Worm (Caenorhabditis elegans): ENCODE data around the gene F27D9.12.

The F27D9.12 gene

ce11 chrX:7607982-7608381 lies 48.8 kb downstream of the F27D9.12 start, which contains the start of gene twk-17:
twk-17 (minus strand) TSS chrX:7608082.
- TF ChIP-seq snpc-4 (tag; optimal IDR thresholded peaks at IDR 0.05) (no peak), ceh-16 (tag; optimal IDR thresholded peaks at IDR 0.05) (no peak), unc-62 (GFP tag; optimal IDR thresholded peaks at IDR 0.05) (no peak), nhr-11 (tag; optimal IDR thresholded peaks at IDR 0.05) (no peak), ztf-4 (tag; optimal IDR thresholded peaks at IDR 0.05) (no peak), nhr-25 (tag; optimal IDR thresholded peaks at IDR 0.05) (no peak), nhr-23 (tag; optimal IDR thresholded peaks at IDR 0.05) (no peak), lin-39 (tag; optimal IDR thresholded peaks at IDR 0.05) (no peak), daf-12 (tag; optimal IDR thresholded peaks at IDR 0.05) (no peak), ceh-9 (tag; optimal IDR thresholded peaks at IDR 0.05) (no peak), lin-15B (tag; optimal IDR thresholded peaks at IDR 0.05) (no peak), sea-2 (GFP tag; optimal IDR thresholded peaks at IDR 0.05) (no peak)
